Worm (Caenorhabditis elegans): ENCODE data around the gene tat-6.

ce11 chrV:3124912-3125311, 4.0 kb upstream of the tat-6 start, which contains the start of gene Y73C8C.12:
- no peak for TF ChIP-seq spr-3 (GFP tag; optimal IDR thresholded peaks at IDR 0.05)
- TF ChIP-seq D1046.2 (GFP tag; IDR thresholded peaks at IDR 0.05), result no peak
- TF ChIP-seq ces-1 (GFP tag; optimal IDR thresholded peaks at IDR 0.05), result no peak
- no peak for TF ChIP-seq pqm-1 (tag; optimal IDR thresholded peaks at IDR 0.05)
- no peak for TF ChIP-seq nhr-6 (tag; optimal IDR thresholded peaks at IDR 0.05)
- no peak for TF ChIP-seq ztf-11 (tag; optimal IDR thresholded peaks at IDR 0.05)
- no peak for TF ChIP-seq nhr-28 (tag; optimal IDR thresholded peaks at IDR 0.05)

Measured in whole organism, L4 larva.